Worm (Caenorhabditis elegans): ENCODE data around the gene mgrn-1.

Gene mgrn-1

ce11 chrX:14311583-14311982 lies at the start of gene mgrn-1:
TSS of gene mgrn-1 (minus strand) at chrX:14311683.
- TF ChIP-seq unc-62 (GFP tag; optimal IDR thresholded peaks at IDR 0.05) (no peak), R02D3.7 (tag; optimal IDR thresholded peaks at IDR 0.05) (no peak), lin-39 (tag; optimal IDR thresholded peaks at IDR 0.05) (no peak), ceh-28 (tag; optimal IDR thresholded peaks at IDR 0.05) (no peak), unc-39 (tag; optimal IDR thresholded peaks at IDR 0.05) (no peak)

ce11 chrX:14359571-14359970 lies 48.1 kb upstream of the mgrn-1 start:
- TF ChIP-seq fkh-10 (GFP tag; optimal IDR thresholded peaks at IDR 0.05) (peak; percentile 10), ztf-4 (tag; optimal IDR thresholded peaks at IDR 0.05) (no peak)

- TF ChIP-seq elt-3 (tag; optimal IDR thresholded peaks at IDR 0.05) (no peak), skn-1 (tag; optimal IDR thresholded peaks at IDR 0.05) (peak; percentile 10), fkh-10 (GFP tag; optimal IDR thresholded peaks at IDR 0.05) (peak; percentile 99), nfya-1 (tag; optimal IDR thresholded peaks at IDR 0.05; ENCODE audit: insufficient read depth) (peak; percentile 43), lin-39 (tag; optimal IDR thresholded peaks at IDR 0.05) (no peak)
Measured at ce11 chrX:14356683-14357287, 45.3 kb upstream of the mgrn-1 start.

ce11 chrX:14355034-14355433 lies 43.6 kb upstream of the mgrn-1 start:
- TF ChIP-seq nhr-25 (tag; optimal IDR thresholded peaks at IDR 0.05) = no peak
- TF ChIP-seq daf-12 (tag; optimal IDR thresholded peaks at IDR 0.05) = no peak
- TF ChIP-seq ceh-28 (tag; optimal IDR thresholded peaks at IDR 0.05) = no peak
- TF ChIP-seq unc-39 (tag; optimal IDR thresholded peaks at IDR 0.05) = no peak
- TF ChIP-seq lin-15B (tag; optimal IDR thresholded peaks at IDR 0.05) = no peak
- no peak for TF ChIP-seq ztf-11 (tag; optimal IDR thresholded peaks at IDR 0.05)
- TF ChIP-seq pha-4 (tag; optimal IDR thresholded peaks at IDR 0.05) = no peak
- no peak for TF ChIP-seq unc-62 (GFP tag; optimal IDR thresholded peaks at IDR 0.05)
- no peak for TF ChIP-seq elt-2 (tag; optimal IDR thresholded peaks at IDR 0.05)
- no peak for TF ChIP-seq aly-2 (tag; optimal IDR thresholded peaks at IDR 0.05)
- TF ChIP-seq nhr-77 (tag; optimal IDR thresholded peaks at IDR 0.05) = no peak
- TF ChIP-seq nhr-237 (tag; optimal IDR thresholded peaks at IDR 0.05) = no peak
- no peak for TF ChIP-seq mdl-1 (tag; optimal IDR thresholded peaks at IDR 0.05)
- TF ChIP-seq egl-27 (tag; optimal IDR thresholded peaks at IDR 0.05) = no peak
- TF ChIP-seq ceh-82 (tag; optimal IDR thresholded peaks at IDR 0.05) = no peak
- no peak for TF ChIP-seq fos-1 (tag; optimal IDR thresholded peaks at IDR 0.05)
- no peak for TF ChIP-seq ceh-16 (tag; optimal IDR thresholded peaks at IDR 0.05)
- TF ChIP-seq pqm-1 (tag; optimal IDR thresholded peaks at IDR 0.05) = no peak

- TF ChIP-seq nfya-1 (tag; optimal IDR thresholded peaks at IDR 0.05; ENCODE audit: insufficient read depth) (peak; percentile 33), nhr-25 (tag; optimal IDR thresholded peaks at IDR 0.05) (no peak), hmg-11 (tag; optimal IDR thresholded peaks at IDR 0.05) (peak; percentile 33), pha-4 (tag; optimal IDR thresholded peaks at IDR 0.05) (peak; percentile 69), elt-1 (tag; optimal IDR thresholded peaks at IDR 0.05) (no peak), nhr-23 (tag; optimal IDR thresholded peaks at IDR 0.05) (peak; percentile 52), elt-2 (tag; optimal IDR thresholded peaks at IDR 0.05) (peak; percentile 14), skn-1 (tag; optimal IDR thresholded peaks at IDR 0.05) (peak; percentile 16)
Measured at ce11 chrX:14349690-14350168, 38.2 kb upstream of the mgrn-1 start, which contains the start of gene wdr-5.2. TSS of gene wdr-5.2 (plus strand) at chrX:14350118.

- no peak for TF ChIP-seq elt-2 (tag; optimal IDR thresholded peaks at IDR 0.05)
- no peak for TF ChIP-seq aly-2 (tag; optimal IDR thresholded peaks at IDR 0.05)
- no peak for TF ChIP-seq skn-1 (tag; optimal IDR thresholded peaks at IDR 0.05)
- TF ChIP-seq nhr-28 (tag; optimal IDR thresholded peaks at IDR 0.05) = no peak
- TF ChIP-seq lin-39 (tag; optimal IDR thresholded peaks at IDR 0.05) = no peak
- no peak for TF ChIP-seq ZK546.5 (tag; optimal IDR thresholded peaks at IDR 0.05)
- no peak for TF ChIP-seq fkh-2 (tag; optimal IDR thresholded peaks at IDR 0.05)
- TF ChIP-seq ama-1 (optimal IDR thresholded peaks at IDR 0.05) = no peak
- no peak for TF ChIP-seq nhr-23 (tag; optimal IDR thresholded peaks at IDR 0.05)
- TF ChIP-seq jun-1 (tag; optimal IDR thresholded peaks at IDR 0.05) = no peak
Measured at ce11 chrX:14347573-14347972, 36.1 kb upstream of the mgrn-1 start, which contains the start of gene K04G11.3. TSS of gene K04G11.3 (minus strand) at chrX:14347673.
